Worm (Caenorhabditis elegans): ENCODE measurements around the gene srx-129.

- TF ChIP-seq zag-1 (tag; optimal IDR thresholded peaks at IDR 0.05) (no peak), egl-27 (tag; optimal IDR thresholded peaks at IDR 0.05) (no peak), mdl-1 (tag; optimal IDR thresholded peaks at IDR 0.05) (no peak), skn-1 (tag; optimal IDR thresholded peaks at IDR 0.05) (no peak), lin-39 (tag; optimal IDR thresholded peaks at IDR 0.05) (no peak), nhr-11 (tag; optimal IDR thresholded peaks at IDR 0.05) (no peak), peb-1 (tag; optimal IDR thresholded peaks at IDR 0.05) (no peak), fos-1 (tag; optimal IDR thresholded peaks at IDR 0.05) (no peak), gmeb-1 (tag; optimal IDR thresholded peaks at IDR 0.05) (no peak), unc-39 (tag; optimal IDR thresholded peaks at IDR 0.05) (no peak)
Observed at ce11 chrV:13857132-13857531, 23.1 kb downstream of the srx-129 start, which contains the start of gene srx-136.
